Worm (Caenorhabditis elegans): ENCODE data around the gene srab-16.

- TF ChIP-seq dao-5 (tag; optimal IDR thresholded peaks at IDR 0.05) (no peak), him-1 (tag; optimal IDR thresholded peaks at IDR 0.05) (no peak), W03F9.2 (tag; optimal IDR thresholded peaks at IDR 0.05) (no peak)
Measured at ce11 chrV:801555-802060, 19.1 kb downstream of the srab-16 start.
